Fruit fly (Drosophila melanogaster): ENCODE results near the gene aus.
A peak's percentile ranks its signal among the peaks of the same experiment; 100 is the strongest.

Gene aus

DNA sequence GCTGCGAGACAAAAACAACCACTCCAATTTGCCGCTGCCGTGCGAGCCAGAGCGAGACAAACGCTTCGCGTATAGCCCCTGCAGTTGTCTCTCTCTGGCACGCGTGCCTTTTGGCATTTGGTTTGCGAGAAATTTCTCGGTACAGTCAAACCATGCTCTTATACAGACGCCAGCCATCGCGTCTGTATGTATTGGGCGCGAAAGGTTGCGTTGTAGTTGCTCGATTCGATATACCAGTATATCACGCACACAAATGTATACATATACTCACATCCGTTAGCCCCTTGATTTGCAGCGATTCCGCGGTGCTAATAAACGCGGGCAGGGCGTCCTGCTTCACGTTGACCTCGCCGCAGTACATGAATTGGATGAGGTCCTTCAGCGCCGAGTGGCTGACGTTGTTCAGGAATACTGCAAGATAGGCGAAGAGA, 26.9 kb upstream of the aus start (continued):
- TF ChIP-seq CG17802 (tag; optimal IDR thresholded peaks at IDR 0.05), result no peak
- no peak for TF ChIP-seq CG1792 (GFP tag; optimal IDR thresholded peaks at IDR 0.05)
- peak; percentile 50 for TF ChIP-seq Dp (GFP tag; optimal IDR thresholded peaks at IDR 0.05)
- TF ChIP-seq phol (tag; optimal IDR thresholded peaks at IDR 0.05), result no peak
- TF ChIP-seq CG2120 (GFP tag; optimal IDR thresholded peaks at IDR 0.05), result no peak
- TF ChIP-seq Hr51 (GFP tag; optimal IDR thresholded peaks at IDR 0.05), result peak in 1 of 2 experiments; percentile 82
- TF ChIP-seq Sry-δ (GFP tag; optimal IDR thresholded peaks at IDR 0.05), result no peak
- peak; percentile 58 for TF ChIP-seq pfk (GFP tag; optimal IDR thresholded peaks at IDR 0.05)
- peak; percentile 53 for TF ChIP-seq caup (GFP tag; optimal IDR thresholded peaks at IDR 0.05; ENCODE audit: severe bottlenecking)
- no peak for TF ChIP-seq cato (GFP tag; optimal IDR thresholded peaks at IDR 0.05; ENCODE audit: borderline replicate concordance)
- no peak for TF ChIP-seq CG18599 (GFP tag; optimal IDR thresholded peaks at IDR 0.05)
- peak; percentile 17 for TF ChIP-seq unpg (GFP tag; optimal IDR thresholded peaks at IDR 0.05)
- TF ChIP-seq slbo (GFP tag; IDR thresholded peaks at IDR 0.05), result no peak
- TF ChIP-seq D (optimal IDR thresholded peaks at IDR 0.05), result peak; percentile 92
- TF ChIP-seq D (GFP tag; optimal IDR thresholded peaks at IDR 0.05), result no peak
- no peak for TF ChIP-seq CoRest (tag; optimal IDR thresholded peaks at IDR 0.05)
- TF ChIP-seq Six4 (GFP tag; optimal IDR thresholded peaks at IDR 0.05), result no peak
- TF ChIP-seq repo (GFP tag; optimal IDR thresholded peaks at IDR 0.05), result no peak
- no peak for TF ChIP-seq Poxn (GFP tag; IDR thresholded peaks at IDR 0.05)
- no peak for TF ChIP-seq CG33213 (GFP tag; optimal IDR thresholded peaks at IDR 0.05)
- no peak for TF ChIP-seq Dek (tag; optimal IDR thresholded peaks at IDR 0.05)
- peak; percentile 72 for TF ChIP-seq ato (GFP tag; IDR thresholded peaks at IDR 0.05; ENCODE audit: partially characterized antibody)
- TF ChIP-seq CG5245 (GFP tag; optimal IDR thresholded peaks at IDR 0.05), result no peak
- no peak for TF ChIP-seq yki (optimal IDR thresholded peaks at IDR 0.05)
- peak; percentile 96 for TF ChIP-seq CG1832 (GFP tag; optimal IDR thresholded peaks at IDR 0.05)
- peak; percentile 93 for TF ChIP-seq CG10543 (GFP tag; optimal IDR thresholded peaks at IDR 0.05)
- no peak for TF ChIP-seq CG31441 (GFP tag; IDR thresholded peaks at IDR 0.05)
- TF ChIP-seq ro (GFP tag; IDR thresholded peaks at IDR 0.05), result no peak
- no peak for TF ChIP-seq C15 (GFP tag; IDR thresholded peaks at IDR 0.05)
- TF ChIP-seq pho (GFP tag; optimal IDR thresholded peaks at IDR 0.05), result no peak
- TF ChIP-seq CG4617 (GFP tag; optimal IDR thresholded peaks at IDR 0.05; ENCODE audit: borderline replicate concordance), result no peak
- no peak for TF ChIP-seq CG6689 (GFP tag; IDR thresholded peaks at IDR 0.05)
- TF ChIP-seq CG43689 (GFP tag; IDR thresholded peaks at IDR 0.05), result no peak
- no peak for TF ChIP-seq CG1602 (GFP tag; optimal IDR thresholded peaks at IDR 0.05)
- TF ChIP-seq Hey (tag; optimal IDR thresholded peaks at IDR 0.05), result peak; percentile 37
- no peak for TF ChIP-seq gcm2 (GFP tag; optimal IDR thresholded peaks at IDR 0.05)
- no peak for TF ChIP-seq hkb (optimal IDR thresholded peaks at IDR 0.05)
- TF ChIP-seq hkb (GFP tag; IDR thresholded peaks at IDR 0.05), result no peak
- no peak for TF ChIP-seq CG12104 (GFP tag; optimal IDR thresholded peaks at IDR 0.05)
- peak; percentile 65 for TF ChIP-seq nerfin-1 (tag; optimal IDR thresholded peaks at IDR 0.05)
- peak; percentile 71; the same call in 1 of the 2 replicates for TF ChIP-seq E2f1 (GFP tag; IDR thresholded peaks at IDR 0.05)
- TF ChIP-seq CG3847 (GFP tag; IDR thresholded peaks at IDR 0.05), result peak; percentile 16; the same call in 1 of the 2 replicates
- no peak for TF ChIP-seq Ada2b (GFP tag; IDR thresholded peaks at IDR 0.05)
- TF ChIP-seq sd (tag; optimal IDR thresholded peaks at IDR 0.05), result no peak
- TF ChIP-seq Awh (GFP tag; IDR thresholded peaks at IDR 0.05), result peak; percentile 10; the same call in 1 of the 2 replicates
- TF ChIP-seq Bgb (GFP tag; IDR thresholded peaks at IDR 0.05; ENCODE audit: partially characterized antibody), result peak; percentile 66
- no peak for TF ChIP-seq pita (GFP tag; optimal IDR thresholded peaks at IDR 0.05)
- TF ChIP-seq Gsc (GFP tag; IDR thresholded peaks at IDR 0.05), result no peak
- no peak for TF ChIP-seq sisA (GFP tag; IDR thresholded peaks at IDR 0.05)
- no peak for TF ChIP-seq CG6272 (GFP tag; IDR thresholded peaks at IDR 0.05)
- no peak for TF ChIP-seq tio (GFP tag; optimal IDR thresholded peaks at IDR 0.05)
- TF ChIP-seq trh (GFP tag; optimal IDR thresholded peaks at IDR 0.05), result no peak

Measured in whole organism, embryonic.